Worm (Caenorhabditis elegans) whole organism, L4 larva: ENCODE measurements around the gene T06E8.2.

ENCODE experiments used
- Y5F2A.4 ChIP-seq: fragments of 200-800 bp; sonication (Bioruptor generic); optimal IDR thresholded peaks from 2 replicates; lab custom pipeline; 2018; ENCODE audit warnings: mild to moderate bottlenecking, missing genetic modification characterization, missing compliant biosample characterization
- ceh-32 ChIP-seq: sonication (generic microtip); optimal IDR thresholded peaks from 2 replicates; lab custom pipeline; 2016; ENCODE audit warnings: mild to moderate bottlenecking, missing genetic modification characterization, missing compliant biosample characterization; ENCODE audit not compliant: poor library complexity
- ceh-82 ChIP-seq: sonication (generic microtip); optimal IDR thresholded peaks from 2 replicates; lab custom pipeline; 2017; ENCODE audit warnings: missing biosample characterization, missing genetic modification characterization
- hlh-30 ChIP-seq: sonication (generic microtip); optimal IDR thresholded peaks from 2 replicates; lab custom pipeline; 2017; ENCODE audit warnings: antibody characterized with exemption, mild to moderate bottlenecking, missing genetic modification characterization, missing compliant biosample characterization; ENCODE audit not compliant: insufficient read depth
- lim-7 ChIP-seq: fragments of 200-800 bp; sonication (Bioruptor generic); IDR thresholded peaks from 2 replicates; pipeline ENCODE4 v1.3.6; 2022; ENCODE audit warnings: missing genetic modification characterization, missing compliant biosample characterization
- mdl-1 ChIP-seq, 2 experiments: fragments of 150-350 bp in 1 of 2; sonication (generic microtip) in 1 of 2; optimal IDR thresholded peaks; 2 replicates each; lab custom pipeline; 2014 to 2017; ENCODE audit warnings: missing biosample characterization in 2 of 2, missing genetic modification characterization in 2 of 2
- nhr-237 ChIP-seq: sonication (generic microtip); optimal IDR thresholded peaks from 2 replicates; lab custom pipeline; 2017; ENCODE audit warnings: missing biosample characterization, missing genetic modification characterization
- pqm-1 ChIP-seq: sonication (generic microtip); optimal IDR thresholded peaks from 2 replicates; lab custom pipeline; 2017; ENCODE audit warnings: missing biosample characterization, missing genetic modification characterization

ce11 chrV:10054872-10055271 lies 18.7 kb upstream of the T06E8.2 start, which contains the start of gene yif-1:
- TF ChIP-seq pqm-1 (tag; lab: Kevin White, UChicago) (no peak), ceh-32 (tag; lab: Kevin White, UChicago) (no peak), lim-7 (no peak), ceh-82 (no peak), Y5F2A.4 (GFP tag; lab: Kevin White, UChicago) (no peak), hlh-30 (no peak), nhr-237 (tag; lab: Kevin White, UChicago) (no peak), mdl-1 (tag; optimal IDR thresholded peaks at IDR 0.05; lab: Kevin White, UChicago) (no peak)
